Fruit fly (Drosophila melanogaster) S2 (cell line): ENCODE results near the gene Cpr76Ba.

Experiments used
- CG8478 ChIP-seq: fragments of >200 bp; optimal IDR thresholded peaks from 2 replicates; lab custom pipeline; 2018
- CTCF ChIP-seq, 2 experiments: fragments of >200 bp; optimal IDR thresholded peaks; 2 replicates each; lab custom pipeline; 2018

- TF ChIP-seq CTCF (optimal IDR thresholded peaks at IDR 0.05; lab: Kevin White, UChicago) (no peak), CG8478 (lab: Kevin White, UChicago) (no peak)
Measured at dm6 chr3L:19499334-19499733, 18.8 kb downstream of the Cpr76Ba start.
